Fruit fly (Drosophila melanogaster) whole organism, embryonic: ENCODE data around the gene CG31816.
A peak's percentile ranks its signal among the peaks of the same experiment; 100 is the strongest.

Source experiments
- C15 ChIP-seq: fragments of 200-800 bp; sonication (Bioruptor generic); IDR thresholded peaks from 3 replicates; pipeline ENCODE4 v1.3.6; 2022; ENCODE audit warnings: missing biosample characterization, missing genetic modification characterization
- CG10147 ChIP-seq: fragments of 200-800 bp; sonication (Bioruptor generic); optimal IDR thresholded peaks from 2 replicates; lab custom pipeline; 2019; ENCODE audit warnings: missing biosample characterization, mild to moderate bottlenecking, missing genetic modification characterization, moderate library complexity
- CG1024 ChIP-seq: fragments of 200-800 bp; sonication (Bioruptor generic); IDR thresholded peaks from 2 replicates; pipeline ENCODE4 v1.3.6; 2022; ENCODE audit warnings: missing biosample characterization, missing genetic modification characterization
- CG10654 ChIP-seq: fragments of 200-800 bp; sonication (Bioruptor generic); optimal IDR thresholded peaks from 2 replicates; lab custom pipeline; 2016; ENCODE audit warnings: missing biosample characterization, missing genetic modification characterization
- CG10959 ChIP-seq: fragments of 200-800 bp; sonication (Bioruptor generic); IDR thresholded peaks from 2 replicates; pipeline ENCODE4 v1.3.6; 2022; ENCODE audit warnings: missing biosample characterization, missing genetic modification characterization
- CG12104 ChIP-seq: fragments of 200-800 bp; sonication (Bioruptor generic); optimal IDR thresholded peaks from 3 replicates; lab custom pipeline; 2016; ENCODE audit warnings: missing biosample characterization, missing genetic modification characterization
- CG12219 ChIP-seq: fragments of 200-800 bp; sonication (Bioruptor generic); optimal IDR thresholded peaks from 3 replicates; lab custom pipeline; 2018; ENCODE audit warnings: missing biosample characterization, mild to moderate bottlenecking, missing genetic modification characterization
- CG12769 ChIP-seq: fragments of 200-800 bp; sonication (Bioruptor generic); optimal IDR thresholded peaks from 2 replicates; lab custom pipeline; 2019; ENCODE audit warnings: missing biosample characterization, mild to moderate bottlenecking, missing genetic modification characterization, moderate library complexity
- CG17328 ChIP-seq: fragments of 200-800 bp; sonication (Bioruptor generic); IDR thresholded peaks from 2 replicates; pipeline ENCODE4 v1.3.6; 2022; ENCODE audit warnings: missing biosample characterization, missing genetic modification characterization
- CG17568 ChIP-seq: fragments of 200-800 bp; sonication (Bioruptor generic); optimal IDR thresholded peaks from 2 replicates; lab custom pipeline; 2018; ENCODE audit warnings: missing biosample characterization, mild to moderate bottlenecking, missing genetic modification characterization, moderate library complexity
- CG17612 ChIP-seq: fragments of 200-800 bp; sonication (Bioruptor generic); IDR thresholded peaks from 2 replicates; pipeline ENCODE4 v1.3.6; 2022; ENCODE audit warnings: missing biosample characterization, missing genetic modification characterization
- CG18764 ChIP-seq: fragments of 200-800 bp; sonication (Bioruptor generic); optimal IDR thresholded peaks from 3 replicates; lab custom pipeline; 2016; ENCODE audit warnings: missing biosample characterization, missing genetic modification characterization
- CG2116 ChIP-seq: fragments of 200-800 bp; sonication (Bioruptor generic); optimal IDR thresholded peaks from 3 replicates; lab custom pipeline; 2018; ENCODE audit warnings: missing biosample characterization, mild to moderate bottlenecking, missing genetic modification characterization
- CG30403 ChIP-seq: fragments of 200-800 bp; sonication (Bioruptor generic); optimal IDR thresholded peaks from 3 replicates; lab custom pipeline; 2016; ENCODE audit warnings: missing biosample characterization, missing genetic modification characterization
- CG31224 ChIP-seq: fragments of 200-800 bp; sonication (Bioruptor generic); IDR thresholded peaks from 2 replicates; pipeline ENCODE4 v1.3.6; 2022; ENCODE audit warnings: missing biosample characterization, missing genetic modification characterization
- CG32772 ChIP-seq: fragments of 200-800 bp; sonication (Bioruptor generic); IDR thresholded peaks from 2 replicates; pipeline ENCODE4 v1.3.6; 2022; ENCODE audit warnings: missing biosample characterization, missing genetic modification characterization
- CG34224 ChIP-seq: fragments of 200-800 bp; sonication (Bioruptor generic); IDR thresholded peaks from 3 replicates; pipeline ENCODE4 v1.3.6; 2022; ENCODE audit warnings: missing biosample characterization, missing genetic modification characterization; ENCODE audit not compliant: partially characterized antibody
- CG8388 ChIP-seq: fragments of 200-800 bp; sonication (Bioruptor generic); optimal IDR thresholded peaks from 2 replicates; lab custom pipeline; 2019; ENCODE audit warnings: missing biosample characterization, mild to moderate bottlenecking, missing genetic modification characterization, moderate library complexity
- CG9727 ChIP-seq: fragments of 200-800 bp; sonication (Bioruptor generic); optimal IDR thresholded peaks from 3 replicates; lab custom pipeline; 2017; ENCODE audit warnings: missing biosample characterization, mild to moderate bottlenecking, missing genetic modification characterization
- CG9876 ChIP-seq: fragments of 200-800 bp; sonication (Bioruptor generic); optimal IDR thresholded peaks from 2 replicates; lab custom pipeline; 2016; ENCODE audit warnings: missing biosample characterization, missing genetic modification characterization
- CG9932 ChIP-seq: fragments of 200-800 bp; sonication (Bioruptor generic); IDR thresholded peaks from 2 replicates; pipeline ENCODE4 v1.3.6; 2022; ENCODE audit warnings: missing biosample characterization, missing genetic modification characterization
- Chrac-16 ChIP-seq: fragments of 200-800 bp; sonication (Bioruptor generic); optimal IDR thresholded peaks from 3 replicates; lab custom pipeline; 2016; ENCODE audit warnings: missing biosample characterization, missing genetic modification characterization
- CrebB ChIP-seq: fragments of 200-800 bp; sonication (Bioruptor generic); optimal IDR thresholded peaks from 3 replicates; lab custom pipeline; 2018; ENCODE audit warnings: missing biosample characterization, mild to moderate bottlenecking, missing genetic modification characterization
- Fer2 ChIP-seq: fragments of 200-800 bp; sonication (Bioruptor generic); optimal IDR thresholded peaks from 2 replicates; lab custom pipeline; 2018; ENCODE audit warnings: missing biosample characterization, mild to moderate bottlenecking, missing genetic modification characterization, moderate library complexity
- Hand ChIP-seq: fragments of 200-800 bp; sonication (Bioruptor generic); optimal IDR thresholded peaks from 2 replicates; lab custom pipeline; 2017; ENCODE audit warnings: mild to moderate bottlenecking, missing biosample characterization, missing genetic modification reagents, missing genetic modification characterization
- Hr51 ChIP-seq, 2 experiments: fragments of 200-800 bp; sonication (Bioruptor generic); optimal IDR thresholded peaks; 2 replicates in 1 of 2; 3 replicates in 1 of 2; lab custom pipeline; 2016 to 2018; ENCODE audit warnings: missing biosample characterization in 2 of 2, missing genetic modification characterization in 2 of 2, mild to moderate bottlenecking in 1 of 2, moderate library complexity in 1 of 2
- Lhr ChIP-seq: fragments of 200-800 bp; sonication (Bioruptor generic); optimal IDR thresholded peaks from 3 replicates; lab custom pipeline; 2017; ENCODE audit warnings: mild to moderate bottlenecking, missing biosample characterization, missing genetic modification reagents, missing genetic modification characterization
- MTF-1 ChIP-seq: fragments of 200-800 bp; sonication (Bioruptor generic); optimal IDR thresholded peaks from 2 replicates; lab custom pipeline; 2018; ENCODE audit warnings: missing biosample characterization, mild to moderate bottlenecking, missing genetic modification characterization, borderline replicate concordance
- Neu2 ChIP-seq: fragments of 200-800 bp; sonication (Bioruptor generic); optimal IDR thresholded peaks from 3 replicates; lab custom pipeline; 2016; ENCODE audit warnings: missing biosample characterization, missing genetic modification characterization, borderline replicate concordance
- Trl ChIP-seq, 3 experiments: fragments of >200 bp in 2 of 3; fragments of 200-800 bp in 1 of 3; sonication (Bioruptor generic) in 1 of 3; optimal IDR thresholded peaks; 2 replicates in 1 of 3; 3 replicates in 2 of 3; lab custom pipeline; 2016 to 2017; ENCODE audit warnings: missing biosample characterization in 1 of 3, missing genetic modification characterization in 1 of 3
- al ChIP-seq: fragments of 200-800 bp; sonication (Bioruptor generic); IDR thresholded peaks from 2 replicates; pipeline ENCODE4 v1.3.6; 2022; ENCODE audit warnings: missing biosample characterization, missing genetic modification characterization
- bab2 ChIP-seq: fragments of 200-800 bp; sonication (Bioruptor generic); optimal IDR thresholded peaks from 2 replicates; lab custom pipeline; 2016; ENCODE audit warnings: missing biosample characterization, missing genetic modification characterization
- cad ChIP-seq: fragments of >200 bp; optimal IDR thresholded peaks from 2 replicates; lab custom pipeline; 2017; ENCODE audit warnings: missing biosample characterization, missing genetic modification characterization
- chinmo ChIP-seq: fragments of 200-800 bp; sonication (Bioruptor generic); IDR thresholded peaks from 4 replicates; pipeline ENCODE4 v1.3.6; 2022; ENCODE audit warnings: missing biosample characterization, missing genetic modification characterization; ENCODE audit not compliant: partially characterized antibody
- emc ChIP-seq: fragments of 200-800 bp; sonication (Bioruptor generic); optimal IDR thresholded peaks from 2 replicates; lab custom pipeline; 2016; ENCODE audit warnings: missing biosample characterization, missing genetic modification characterization
- ems ChIP-seq: fragments of 200-800 bp; sonication (Bioruptor generic); optimal IDR thresholded peaks from 3 replicates; lab custom pipeline; 2016; ENCODE audit warnings: missing biosample characterization, missing genetic modification characterization
- gcm2 ChIP-seq: fragments of 200-800 bp; sonication (Bioruptor generic); optimal IDR thresholded peaks from 2 replicates; lab custom pipeline; 2016; ENCODE audit warnings: missing biosample characterization, missing genetic modification characterization
- klu ChIP-seq: fragments of 200-800 bp; sonication (Bioruptor generic); IDR thresholded peaks from 2 replicates; pipeline ENCODE4 v1.3.6; 2022; ENCODE audit warnings: missing biosample characterization, missing genetic modification characterization
- nau ChIP-seq: fragments of 200-800 bp; sonication (Bioruptor generic); optimal IDR thresholded peaks from 3 replicates; lab custom pipeline; 2017; ENCODE audit warnings: missing biosample characterization, mild to moderate bottlenecking, missing genetic modification characterization, missing genetic modification reagents
- nmo ChIP-seq: fragments of 200-800 bp; sonication (Bioruptor generic); optimal IDR thresholded peaks from 2 replicates; lab custom pipeline; 2018; ENCODE audit warnings: missing biosample characterization, mild to moderate bottlenecking, missing genetic modification characterization, moderate library complexity
- pfk ChIP-seq: fragments of 200-800 bp; sonication (Bioruptor generic); optimal IDR thresholded peaks from 2 replicates; lab custom pipeline; 2018; ENCODE audit warnings: missing biosample characterization, mild to moderate bottlenecking, missing genetic modification characterization, moderate library complexity
- pzg ChIP-seq: fragments of 200-800 bp; sonication (Bioruptor generic); optimal IDR thresholded peaks from 3 replicates; lab custom pipeline; 2018; ENCODE audit warnings: missing biosample characterization, mild to moderate bottlenecking, missing genetic modification characterization, moderate library complexity
- rib ChIP-seq: fragments of 200-800 bp; sonication (Bioruptor generic); IDR thresholded peaks from 2 replicates; pipeline ENCODE4 v1.3.6; 2022; ENCODE audit warnings: missing biosample characterization, missing genetic modification characterization
- sd ChIP-seq: fragments of 200-800 bp; sonication (Bioruptor generic); optimal IDR thresholded peaks from 3 replicates; lab custom pipeline; 2018; ENCODE audit warnings: missing biosample characterization, mild to moderate bottlenecking, missing genetic modification characterization, moderate library complexity
- so ChIP-seq: fragments of 200-800 bp; sonication (Bioruptor generic); IDR thresholded peaks from 3 replicates; pipeline ENCODE4 v1.3.6; 2022; ENCODE audit warnings: missing biosample characterization, missing genetic modification characterization
- ttk ChIP-seq: fragments of 200-800 bp; sonication (Bioruptor generic); IDR thresholded peaks from 2 replicates; pipeline ENCODE4 v2.1.2; 2022; ENCODE audit warnings: missing biosample characterization, missing genetic modification characterization
- zfh2 ChIP-seq: fragments of 200-800 bp; sonication (Bioruptor generic); optimal IDR thresholded peaks from 2 replicates; lab custom pipeline; 2016; ENCODE audit warnings: missing biosample characterization, missing genetic modification characterization

CG31816 gene

DNA sequence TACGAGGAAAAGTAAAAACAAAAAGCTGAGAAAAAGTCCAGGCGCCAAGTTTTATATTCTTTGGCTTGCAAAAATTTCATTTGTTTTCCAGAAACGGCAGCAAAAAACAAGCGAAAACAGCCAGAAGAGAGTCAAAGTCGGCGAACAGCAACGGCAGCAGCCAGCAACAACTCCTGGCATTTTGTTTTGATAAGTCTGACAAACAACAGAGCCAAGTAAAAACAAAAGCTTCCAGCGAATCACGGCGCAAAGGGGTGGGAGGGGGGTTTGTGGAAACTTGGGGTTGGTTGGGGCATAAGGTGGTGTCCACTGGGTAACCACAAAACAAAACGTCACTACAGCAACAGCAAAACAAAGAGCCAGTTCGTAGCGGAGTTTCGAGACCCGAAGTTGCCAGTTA, 17.2 kb upstream of the CG31816 start (continued):
- no peak for TF ChIP-seq ems (GFP tag; lab: Kevin White, UChicago)
- no peak for TF ChIP-seq nmo (GFP tag; lab: Kevin White, UChicago)
- TF ChIP-seq CG2116, result no peak
- TF ChIP-seq CG30403 (GFP tag; lab: Kevin White, UChicago), result no peak
- TF ChIP-seq CG10147 (GFP tag; lab: Kevin White, UChicago), result no peak
- no peak for TF ChIP-seq Trl (optimal IDR thresholded peaks at IDR 0.05; lab: Kevin White, UChicago)
- no peak for TF ChIP-seq Trl (GFP tag; optimal IDR thresholded peaks at IDR 0.05; lab: Kevin White, UChicago)
- no peak for TF ChIP-seq pfk (GFP tag; lab: Kevin White, UChicago)
- 0 out of 4 replicates have a peak, but pooled peaks have one; percentile 8 for TF ChIP-seq chinmo (GFP tag; lab: Robert Waterston, UW)
- TF ChIP-seq CG32772 (GFP tag; lab: Robert Waterston, UW), result no peak
- TF ChIP-seq bab2 (GFP tag; lab: Kevin White, UChicago), result no peak
- no peak for TF ChIP-seq CG34224
- no peak for TF ChIP-seq zfh2 (GFP tag; lab: Kevin White, UChicago)
- TF ChIP-seq CG9727, result no peak
- TF ChIP-seq nau (GFP tag; lab: Kevin White, UChicago), result no peak
- no peak for TF ChIP-seq CG10654 (GFP tag; lab: Kevin White, UChicago)
- TF ChIP-seq emc (GFP tag; lab: Kevin White, UChicago), result no peak
- TF ChIP-seq rib (GFP tag; lab: Robert Waterston, UW), result peak; percentile 36; the same call in 1 of the 2 replicates
- no peak for TF ChIP-seq sd (tag; lab: Kevin White, UChicago)
- TF ChIP-seq CG1024, result no peak
- no peak for TF ChIP-seq so (GFP tag; lab: Robert Waterston, UW)
- TF ChIP-seq C15, result no peak
- no peak for TF ChIP-seq pzg (GFP tag; lab: Kevin White, UChicago)
- TF ChIP-seq CG31224 (GFP tag; lab: Robert Waterston, UW), result peak; percentile 86
- no peak for TF ChIP-seq gcm2 (GFP tag; lab: Kevin White, UChicago)
- TF ChIP-seq MTF-1 (GFP tag; lab: Kevin White, UChicago), result no peak
- TF ChIP-seq CrebB (tag; lab: Kevin White, UChicago), result no peak
- 0 out of 2 replicates have a peak, but pooled peaks have one; percentile 19 for TF ChIP-seq ttk (GFP tag; lab: Robert Waterston, UW)
- no peak for TF ChIP-seq Hr51 (GFP tag; optimal IDR thresholded peaks at IDR 0.05; lab: Kevin White, UChicago)
- no peak for TF ChIP-seq Neu2
- no peak for TF ChIP-seq Lhr (GFP tag; lab: Kevin White, UChicago)
- TF ChIP-seq klu, result no peak
- no peak for TF ChIP-seq Fer2 (tag; lab: Kevin White, UChicago)
- no peak for TF ChIP-seq CG17568 (GFP tag; lab: Kevin White, UChicago)
- no peak for TF ChIP-seq CG18764 (GFP tag; lab: Kevin White, UChicago)
- no peak for TF ChIP-seq Chrac-16 (GFP tag; lab: Kevin White, UChicago)
- TF ChIP-seq Hand, result no peak
- no peak for TF ChIP-seq CG12219 (GFP tag; lab: Kevin White, UChicago)
- TF ChIP-seq CG8388 (GFP tag; lab: Kevin White, UChicago), result no peak
- TF ChIP-seq al (GFP tag; lab: Robert Waterston, UW), result no peak
- no peak for TF ChIP-seq CG12104 (GFP tag; lab: Kevin White, UChicago)
- peak; percentile 42 for TF ChIP-seq CG9932
- no peak for TF ChIP-seq CG17612 (GFP tag; lab: Robert Waterston, UW)
- TF ChIP-seq cad (GFP tag; lab: Kevin White, UChicago), result no peak
- no peak for TF ChIP-seq CG12769
- TF ChIP-seq CG9876 (GFP tag; lab: Kevin White, UChicago), result no peak
- TF ChIP-seq CG17328, result no peak
- no peak for TF ChIP-seq CG10959 (GFP tag; lab: Robert Waterston, UW)
